Worm (Caenorhabditis elegans) whole organism, midembryonic: ENCODE measurements around the gene C30G4.2.

Source experiments
- T22C8.4 ChIP-seq: fragments of 200-800 bp; sonication (Bioruptor generic); IDR thresholded peaks from 2 replicates; pipeline ENCODE4 v1.3.6; 2022; ENCODE audit warnings: missing genetic modification characterization, missing compliant biosample characterization
- cog-1 ChIP-seq: sonication (generic microtip); optimal IDR thresholded peaks from 2 replicates; lab custom pipeline; 2016; ENCODE audit warnings: missing genetic modification characterization, missing compliant biosample characterization
- flt-1 ChIP-seq: fragments of 200-800 bp; sonication (Bioruptor generic); IDR thresholded peaks from 2 replicates; pipeline ENCODE4 v1.3.6; 2022; ENCODE audit warnings: missing genetic modification characterization, missing compliant biosample characterization
- klf-2 ChIP-seq: fragments of 200-800 bp; sonication (Bioruptor generic); conservative IDR thresholded peaks from 2 replicates; pipeline ENCODE4 v1.3.6; 2022; ENCODE audit warnings: missing genetic modification reagents, missing genetic modification characterization, missing compliant biosample characterization
- med-1 ChIP-seq: sonication (generic microtip); optimal IDR thresholded peaks from 2 replicates; lab custom pipeline; 2017; ENCODE audit warnings: missing genetic modification characterization, mild to moderate bottlenecking, missing compliant biosample characterization, antibody characterized with exemption, missing genetic modification reagents; ENCODE audit not compliant: insufficient read depth
- ref-1 ChIP-seq: fragments of 200-800 bp; sonication (Bioruptor generic); conservative IDR thresholded peaks from 2 replicates; pipeline ENCODE4 v1.3.6; 2022; ENCODE audit warnings: missing genetic modification reagents, missing genetic modification characterization, missing compliant biosample characterization
- tab-1 ChIP-seq: fragments of 200-800 bp; sonication (Bioruptor generic); IDR thresholded peaks from 2 replicates; pipeline ENCODE4 v1.3.6; 2022; ENCODE audit warnings: missing genetic modification characterization, missing compliant biosample characterization
- ztf-23 ChIP-seq: fragments of 200-800 bp; sonication (Bioruptor generic); IDR thresholded peaks from 2 replicates; pipeline ENCODE4 v1.3.6; 2022; ENCODE audit warnings: missing genetic modification reagents, missing genetic modification characterization, missing compliant biosample characterization
- ztf-29 ChIP-seq: fragments of 200-800 bp; sonication (Bioruptor generic); IDR thresholded peaks from 2 replicates; pipeline ENCODE4 v1.3.6; 2022; ENCODE audit warnings: missing genetic modification reagents, missing genetic modification characterization, missing compliant biosample characterization

The C30G4.2 gene

DNA sequence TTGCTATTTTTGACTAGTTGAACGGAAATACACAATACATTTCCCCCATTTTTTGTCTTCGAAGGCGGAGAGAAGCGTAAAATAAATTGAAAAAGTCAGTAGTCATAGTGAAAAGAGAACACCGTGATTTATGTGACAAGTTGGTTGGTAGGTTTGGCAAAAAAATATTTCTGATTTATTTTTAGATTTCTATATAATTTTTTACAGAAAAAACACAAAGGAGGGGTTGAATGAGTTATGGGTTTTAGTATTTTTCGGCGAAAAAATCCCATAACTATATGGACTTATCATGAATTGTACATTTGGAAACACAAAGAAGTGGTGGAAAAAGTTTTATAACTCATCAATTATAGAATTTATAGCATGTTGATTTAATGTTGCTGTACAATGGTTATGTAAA lies at the start of gene C30G4.2:
C30G4.2 (minus strand) TSS at position 101 of the 400 bp plus-strand sequence.
- TF ChIP-seq cog-1 (tag; lab: Kevin White, UChicago) = no peak
- TF ChIP-seq ztf-29 (GFP tag; lab: Robert Waterston, UW) = no peak

DNA sequence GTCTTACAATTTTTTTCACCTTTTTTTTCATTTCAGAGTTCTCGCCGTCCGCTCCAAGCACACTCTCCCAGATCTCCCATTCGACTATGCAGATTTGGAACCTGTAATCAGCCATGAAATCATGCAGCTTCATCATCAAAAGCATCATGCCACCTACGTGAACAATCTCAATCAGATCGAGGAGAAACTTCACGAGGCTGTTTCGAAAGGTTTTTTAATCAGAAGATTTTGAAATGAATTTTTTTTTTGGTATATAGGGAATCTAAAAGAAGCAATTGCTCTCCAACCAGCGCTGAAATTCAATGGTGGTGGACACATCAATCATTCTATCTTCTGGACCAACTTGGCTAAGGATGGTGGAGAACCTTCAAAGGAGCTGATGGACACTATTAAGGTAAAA lies 47.8 kb upstream of the C30G4.2 start, which contains the start of gene C08A9.3:
C08A9.3 (minus strand) TSS at position 101 of the 400 bp plus-strand sequence.
- TF ChIP-seq klf-2 (no peak), tab-1 (GFP tag; lab: Robert Waterston, UW) (no peak), T22C8.4 (GFP tag; lab: Robert Waterston, UW) (no peak), ztf-23 (GFP tag; lab: Robert Waterston, UW) (no peak), flt-1 (GFP tag; lab: Robert Waterston, UW) (no peak), cog-1 (tag; lab: Kevin White, UChicago) (no peak), med-1 (GFP tag; lab: Kevin White, UChicago) (no peak), ref-1 (GFP tag; lab: Robert Waterston, UW) (no peak), ztf-29 (GFP tag; lab: Robert Waterston, UW) (no peak)

ce11 chrX:17092416-17092815 lies 47.0 kb upstream of the C30G4.2 start, which contains the start of gene sod-3:
Gene sod-3, plus strand, starts transcription at chrX:17092753.
- no peak for TF ChIP-seq med-1 (GFP tag; lab: Kevin White, UChicago)
- TF ChIP-seq ztf-29 (GFP tag; lab: Robert Waterston, UW) = no peak
- no peak for TF ChIP-seq flt-1 (GFP tag; lab: Robert Waterston, UW)
- TF ChIP-seq cog-1 (tag; lab: Kevin White, UChicago) = no peak
- TF ChIP-seq klf-2 = no peak
- no peak for TF ChIP-seq T22C8.4 (GFP tag; lab: Robert Waterston, UW)
- no peak for TF ChIP-seq tab-1 (GFP tag; lab: Robert Waterston, UW)
- no peak for TF ChIP-seq ref-1 (GFP tag; lab: Robert Waterston, UW)
- TF ChIP-seq ztf-23 (GFP tag; lab: Robert Waterston, UW) = no peak

- TF ChIP-seq ztf-29 (GFP tag; lab: Robert Waterston, UW) (no peak), tab-1 (GFP tag; lab: Robert Waterston, UW) (no peak), med-1 (GFP tag; lab: Kevin White, UChicago) (no peak), klf-2 (no peak), flt-1 (GFP tag; lab: Robert Waterston, UW) (no peak), ztf-23 (GFP tag; lab: Robert Waterston, UW) (no peak), ref-1 (GFP tag; lab: Robert Waterston, UW) (no peak), cog-1 (tag; lab: Kevin White, UChicago) (no peak), T22C8.4 (GFP tag; lab: Robert Waterston, UW) (no peak)
Observed at ce11 chrX:17080635-17081376, 35.4 kb upstream of the C30G4.2 start, which contains the start of the genes irld-23 and C08A9.10. Gene irld-23, minus strand, starts transcription at chrX:17080685. Gene C08A9.10, plus strand, starts transcription at chrX:17081179.

DNA sequence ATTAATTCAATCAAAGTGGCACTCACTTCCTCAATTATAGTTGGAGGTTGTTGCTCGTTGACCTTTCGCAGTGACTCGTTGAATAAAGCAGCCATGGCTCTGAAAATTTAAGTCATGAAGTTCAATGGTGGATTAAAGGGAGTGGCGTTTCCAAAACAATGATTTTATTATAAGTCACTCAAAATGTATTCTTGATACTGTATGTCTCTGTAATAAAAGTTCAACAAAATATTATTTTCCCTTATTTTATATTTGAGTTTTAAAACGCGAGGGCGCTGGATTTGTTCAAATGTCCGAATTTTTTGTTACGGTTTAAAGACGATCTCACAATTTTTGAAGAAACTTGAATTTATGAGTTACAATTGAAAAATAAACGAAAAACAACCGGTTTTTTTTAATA lies 26.7 kb upstream of the C30G4.2 start, which contains the start of gene C30G4.4:
C30G4.4 (minus strand) TSS at position 101 of the 400 bp plus-strand sequence.
- TF ChIP-seq ztf-23 (GFP tag; lab: Robert Waterston, UW) = no peak
- no peak for TF ChIP-seq klf-2
- TF ChIP-seq med-1 (GFP tag; lab: Kevin White, UChicago) = no peak
- TF ChIP-seq ref-1 (GFP tag; lab: Robert Waterston, UW) = no peak
- no peak for TF ChIP-seq cog-1 (tag; lab: Kevin White, UChicago)
- TF ChIP-seq flt-1 (GFP tag; lab: Robert Waterston, UW) = no peak
- no peak for TF ChIP-seq T22C8.4 (GFP tag; lab: Robert Waterston, UW)
- no peak for TF ChIP-seq ztf-29 (GFP tag; lab: Robert Waterston, UW)
- TF ChIP-seq tab-1 (GFP tag; lab: Robert Waterston, UW) = no peak

DNA sequence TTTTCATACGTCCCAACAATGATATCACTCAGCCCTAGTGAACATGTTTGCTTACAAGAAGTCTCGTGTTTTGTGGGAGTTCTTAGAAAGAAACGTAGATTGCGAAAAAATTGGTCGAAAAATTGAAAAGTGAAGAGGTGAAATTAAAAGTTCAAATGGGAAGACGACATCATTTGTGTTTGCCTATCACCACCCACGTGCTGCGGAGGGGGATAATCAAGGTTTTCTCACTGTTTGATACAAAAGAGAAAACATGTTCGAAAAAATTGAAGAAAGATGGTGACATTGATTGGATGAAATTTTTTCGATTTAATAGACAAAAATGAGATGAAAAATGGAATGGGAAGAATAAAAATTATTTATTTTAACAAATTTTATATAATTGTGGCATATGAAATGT lies 25.1 kb upstream of the C30G4.2 start:
- TF ChIP-seq tab-1 (GFP tag; lab: Robert Waterston, UW) (no peak), ref-1 (GFP tag; lab: Robert Waterston, UW) (no peak), cog-1 (tag; lab: Kevin White, UChicago) (no peak), T22C8.4 (GFP tag; lab: Robert Waterston, UW) (no peak), ztf-29 (GFP tag; lab: Robert Waterston, UW) (no peak), ztf-23 (GFP tag; lab: Robert Waterston, UW) (no peak), klf-2 (no peak), med-1 (GFP tag; lab: Kevin White, UChicago) (no peak), flt-1 (GFP tag; lab: Robert Waterston, UW) (no peak)

ce11 chrX:17066937-17067336 lies 21.5 kb upstream of the C30G4.2 start:
- no peak for TF ChIP-seq ztf-29 (GFP tag; lab: Robert Waterston, UW)
- no peak for TF ChIP-seq cog-1 (tag; lab: Kevin White, UChicago)
- TF ChIP-seq ref-1 (GFP tag; lab: Robert Waterston, UW) = no peak
- TF ChIP-seq ztf-23 (GFP tag; lab: Robert Waterston, UW) = no peak
- no peak for TF ChIP-seq med-1 (GFP tag; lab: Kevin White, UChicago)
- TF ChIP-seq klf-2 = no peak
- no peak for TF ChIP-seq tab-1 (GFP tag; lab: Robert Waterston, UW)
- TF ChIP-seq flt-1 (GFP tag; lab: Robert Waterston, UW) = no peak
- TF ChIP-seq T22C8.4 (GFP tag; lab: Robert Waterston, UW) = no peak

DNA sequence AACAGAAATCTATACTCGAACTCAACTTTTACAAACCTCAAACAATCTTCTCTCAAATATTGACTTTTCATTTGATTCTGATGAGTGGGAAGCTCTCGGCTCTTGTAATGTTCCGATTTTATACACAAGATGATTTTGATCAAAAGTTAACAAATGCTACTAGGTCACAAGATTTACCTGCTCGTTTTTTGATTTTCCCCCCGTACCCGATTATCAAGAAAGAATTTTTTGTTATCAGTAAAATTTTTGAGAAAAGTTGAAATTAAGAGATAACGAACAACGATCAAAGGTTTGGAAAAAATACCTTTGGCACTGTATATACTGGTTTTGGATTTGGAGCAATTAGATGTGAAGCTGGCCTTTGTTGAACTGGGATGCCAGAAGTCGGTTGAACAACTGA lies 19.4 kb upstream of the C30G4.2 start:
- TF ChIP-seq tab-1 (GFP tag; lab: Robert Waterston, UW) = no peak
- no peak for TF ChIP-seq T22C8.4 (GFP tag; lab: Robert Waterston, UW)
- TF ChIP-seq flt-1 (GFP tag; lab: Robert Waterston, UW) = no peak
- TF ChIP-seq klf-2 = no peak
- TF ChIP-seq ref-1 (GFP tag; lab: Robert Waterston, UW) = no peak

- TF ChIP-seq ztf-23 (GFP tag; lab: Robert Waterston, UW) (no peak), tab-1 (GFP tag; lab: Robert Waterston, UW) (no peak), cog-1 (tag; lab: Kevin White, UChicago) (no peak), ref-1 (GFP tag; lab: Robert Waterston, UW) (no peak), klf-2 (no peak), flt-1 (GFP tag; lab: Robert Waterston, UW) (no peak), ztf-29 (GFP tag; lab: Robert Waterston, UW) (no peak), med-1 (GFP tag; lab: Kevin White, UChicago) (no peak), T22C8.4 (GFP tag; lab: Robert Waterston, UW) (no peak)
Observed at ce11 chrX:17063749-17064252, 18.4 kb upstream of the C30G4.2 start.
